Worm (Caenorhabditis elegans): ENCODE results near the gene F54F2.9.

DNA sequence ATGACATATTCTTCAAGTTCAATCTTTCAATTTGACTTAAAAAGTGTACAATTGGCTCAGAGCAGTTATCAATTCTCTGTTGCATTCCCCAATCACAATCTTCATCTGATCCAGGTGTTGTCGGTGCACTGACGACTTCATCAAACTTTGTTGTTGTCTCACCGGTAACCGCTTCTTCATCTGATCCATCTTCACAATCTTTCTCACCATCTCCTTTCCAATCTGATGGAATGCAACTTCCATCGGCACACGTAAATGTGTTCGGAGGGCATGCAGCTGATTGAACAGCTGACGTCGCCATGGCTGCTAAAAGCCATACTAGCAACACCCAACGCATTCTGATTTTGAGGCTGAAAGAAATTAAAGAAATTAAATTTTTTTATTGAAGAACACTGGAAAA, 11.0 kb upstream of the F54F2.9 start, which contains the start of gene F44E2.4:
- TF ChIP-seq nhr-11 (tag; optimal IDR thresholded peaks at IDR 0.05) (no peak), snpc-4 (tag; optimal IDR thresholded peaks at IDR 0.05) (no peak), mdl-1 (tag; optimal IDR thresholded peaks at IDR 0.05) (no peak), nhr-12 (tag; optimal IDR thresholded peaks at IDR 0.05) (no peak), nhr-10 (tag; optimal IDR thresholded peaks at IDR 0.05) (no peak), unc-62 (GFP tag; optimal IDR thresholded peaks at IDR 0.05) (no peak), elt-1 (tag; optimal IDR thresholded peaks at IDR 0.05) (peak; percentile 44), lin-39 (tag; optimal IDR thresholded peaks at IDR 0.05) (no peak)
